Worm (Caenorhabditis elegans): ENCODE results near the gene Y113G7A.13.

Y113G7A.13 gene

ce11 chrV:20133163-20133562 lies 14.8 kb upstream of the Y113G7A.13 start, which contains the start of gene ssu-1:
Gene ssu-1 (minus strand): TSS chrV:20133263.
- TF ChIP-seq ceh-24 (tag; optimal IDR thresholded peaks at IDR 0.05), result no peak
- TF ChIP-seq fkh-6 (tag; optimal IDR thresholded peaks at IDR 0.05), result no peak
- TF ChIP-seq ceh-18 (tag; optimal IDR thresholded peaks at IDR 0.05), result no peak
- no peak for TF ChIP-seq ref-2 (tag; optimal IDR thresholded peaks at IDR 0.05)
- no peak for TF ChIP-seq hlh-6 (tag; optimal IDR thresholded peaks at IDR 0.05)
- TF ChIP-seq Y22D7AL.16 (tag; optimal IDR thresholded peaks at IDR 0.05), result no peak
- no peak for TF ChIP-seq ceh-2 (tag; optimal IDR thresholded peaks at IDR 0.05)
- no peak for TF ChIP-seq rnt-1 (tag; optimal IDR thresholded peaks at IDR 0.05)
- TF ChIP-seq ceh-34 (tag; optimal IDR thresholded peaks at IDR 0.05), result no peak
- TF ChIP-seq ama-1 (optimal IDR thresholded peaks at IDR 0.05), result no peak

ce11 chrV:20134797-20135196 lies 13.2 kb upstream of the Y113G7A.13 start:
- no peak for TF ChIP-seq zip-5 (tag; optimal IDR thresholded peaks at IDR 0.05)
- no peak for TF ChIP-seq gmeb-2 (tag; optimal IDR thresholded peaks at IDR 0.05)
- no peak for TF ChIP-seq Y22D7AL.16 (tag; optimal IDR thresholded peaks at IDR 0.05)
- no peak for TF ChIP-seq pqm-1 (tag; optimal IDR thresholded peaks at IDR 0.05)
- no peak for TF ChIP-seq odd-2 (tag; optimal IDR thresholded peaks at IDR 0.05)
- no peak for TF ChIP-seq hlh-15 (tag; optimal IDR thresholded peaks at IDR 0.05)
- TF ChIP-seq ceh-19 (GFP tag; optimal IDR thresholded peaks at IDR 0.05), result no peak
- TF ChIP-seq F13H6.1 (tag; optimal IDR thresholded peaks at IDR 0.05), result no peak
- no peak for TF ChIP-seq hlh-13 (GFP tag; optimal IDR thresholded peaks at IDR 0.05)
- TF ChIP-seq ref-2 (tag; optimal IDR thresholded peaks at IDR 0.05), result no peak
- TF ChIP-seq unc-42 (tag; optimal IDR thresholded peaks at IDR 0.05), result no peak
- TF ChIP-seq npax-4 (tag; optimal IDR thresholded peaks at IDR 0.05), result no peak
- TF ChIP-seq K09A11.1 (tag; optimal IDR thresholded peaks at IDR 0.05; ENCODE audit: insufficient read depth), result no peak
- TF ChIP-seq nfya-1 (tag; optimal IDR thresholded peaks at IDR 0.05), result no peak
- TF ChIP-seq syd-9 (tag; optimal IDR thresholded peaks at IDR 0.05), result no peak
- TF ChIP-seq pha-4 (tag; optimal IDR thresholded peaks at IDR 0.05), result no peak
- TF ChIP-seq lin-11 (tag; optimal IDR thresholded peaks at IDR 0.05), result no peak
- no peak for TF ChIP-seq hlh-6 (tag; optimal IDR thresholded peaks at IDR 0.05)

- no peak for TF ChIP-seq hlh-13 (GFP tag; optimal IDR thresholded peaks at IDR 0.05)
- TF ChIP-seq dve-1 (tag; optimal IDR thresholded peaks at IDR 0.05), result no peak
- no peak for TF ChIP-seq sox-4 (tag; optimal IDR thresholded peaks at IDR 0.05)
- TF ChIP-seq ceh-24 (tag; optimal IDR thresholded peaks at IDR 0.05), result no peak
- TF ChIP-seq unc-55 (GFP tag; optimal IDR thresholded peaks at IDR 0.05), result no peak
- no peak for TF ChIP-seq mec-3 (tag; optimal IDR thresholded peaks at IDR 0.05; ENCODE audit: borderline replicate concordance)
- no peak for TF ChIP-seq unc-42 (tag; optimal IDR thresholded peaks at IDR 0.05)
- TF ChIP-seq unc-86 (tag; optimal IDR thresholded peaks at IDR 0.05), result no peak
- no peak for TF ChIP-seq ahr-1 (tag; optimal IDR thresholded peaks at IDR 0.05)
These were observed 12.7 kb upstream of the Y113G7A.13 start, which contains the start of gene Y113G7A.22 for ce11 chrV:20135247-20135646. Gene Y113G7A.22 (minus strand): TSS chrV:20135347.

- TF ChIP-seq ceh-30 (tag; optimal IDR thresholded peaks at IDR 0.05) (no peak), odd-2 (tag; optimal IDR thresholded peaks at IDR 0.05) (no peak), ceh-2 (tag; optimal IDR thresholded peaks at IDR 0.05) (no peak), nhr-232 (tag; optimal IDR thresholded peaks at IDR 0.05) (no peak), pag-3 (tag; optimal IDR thresholded peaks at IDR 0.05; ENCODE audit: borderline replicate concordance) (no peak), madf-2 (tag; optimal IDR thresholded peaks at IDR 0.05) (no peak), fkh-6 (tag; optimal IDR thresholded peaks at IDR 0.05) (no peak), ets-4 (tag; optimal IDR thresholded peaks at IDR 0.05) (no peak), pros-1 (tag; optimal IDR thresholded peaks at IDR 0.05) (no peak), pha-2 (tag; optimal IDR thresholded peaks at IDR 0.05) (no peak), ceh-22 (tag; optimal IDR thresholded peaks at IDR 0.05) (no peak), ceh-24 (tag; optimal IDR thresholded peaks at IDR 0.05) (no peak), nhr-11 (tag; optimal IDR thresholded peaks at IDR 0.05) (no peak), zip-5 (tag; optimal IDR thresholded peaks at IDR 0.05) (no peak), ref-2 (tag; optimal IDR thresholded peaks at IDR 0.05) (no peak), ceh-48 (tag; optimal IDR thresholded peaks at IDR 0.05) (no peak), hlh-13 (GFP tag; optimal IDR thresholded peaks at IDR 0.05) (no peak), unc-3 (GFP tag; conservative IDR thresholded peaks at IDR 0.05) (no peak), unc-3 (tag; optimal IDR thresholded peaks at IDR 0.05) (no peak)
These were observed 9.5 kb upstream of the Y113G7A.13 start, which contains the start of gene Y113G7A.14 for ce11 chrV:20138407-20139044. Gene Y113G7A.14 (minus strand): TSS chrV:20138457.
